Worm (Caenorhabditis elegans) whole organism, L3 larva: ENCODE data around the gene eng-1.

Experiments
- aly-2 ChIP-seq: fragments of 150-350 bp; optimal IDR thresholded peaks from 2 replicates; lab custom pipeline; 2014; ENCODE audit warnings: missing biosample characterization, missing genetic modification characterization
- mdl-1 ChIP-seq: fragments of 150-350 bp; optimal IDR thresholded peaks from 2 replicates; lab custom pipeline; 2014; ENCODE audit warnings: missing biosample characterization, missing genetic modification characterization
- unc-62 ChIP-seq: fragments of 150-350 bp; sonication (generic microtip); optimal IDR thresholded peaks from 4 replicates; lab custom pipeline; 2014; ENCODE audit warnings: missing biosample characterization, missing genetic modification reagents, missing genetic modification characterization

ce11 chrIII:5884007-5884406, 15.7 kb upstream of the eng-1 start, which contains the start of gene C28H8.5:
- TF ChIP-seq aly-2 (no peak), mdl-1 (no peak), unc-62 (GFP tag; lab: Kevin White, UChicago) (no peak)
